Worm (Caenorhabditis elegans): ENCODE measurements around the gene T10C6.6.

The T10C6.6 gene

ce11 chrV:16043686-16044085 lies 19.6 kb downstream of the T10C6.6 start:
- peak; percentile 23 for TF ChIP-seq sma-9 (GFP tag; optimal IDR thresholded peaks at IDR 0.05)
- no peak for TF ChIP-seq sma-9 (tag; optimal IDR thresholded peaks at IDR 0.05)
- no peak for TF ChIP-seq unc-62 (GFP tag; optimal IDR thresholded peaks at IDR 0.05)
- peak; percentile 31 for TF ChIP-seq fos-1 (tag; optimal IDR thresholded peaks at IDR 0.05)
- TF ChIP-seq crh-2 (tag; optimal IDR thresholded peaks at IDR 0.05) = peak; percentile 23

- TF ChIP-seq crh-2 (tag; optimal IDR thresholded peaks at IDR 0.05) = peak; percentile 76
- TF ChIP-seq sma-9 (GFP tag; optimal IDR thresholded peaks at IDR 0.05) = peak; percentile 86
- no peak for TF ChIP-seq sma-9 (tag; optimal IDR thresholded peaks at IDR 0.05)
- peak; percentile 43 for TF ChIP-seq nhr-129 (tag; optimal IDR thresholded peaks at IDR 0.05)
- no peak for TF ChIP-seq nhr-6 (tag; optimal IDR thresholded peaks at IDR 0.05)
- peak; percentile 42 for TF ChIP-seq sma-3 (GFP tag; optimal IDR thresholded peaks at IDR 0.05)
- TF ChIP-seq gmeb-1 (tag; optimal IDR thresholded peaks at IDR 0.05) = peak; percentile 55
- TF ChIP-seq fos-1 (tag; optimal IDR thresholded peaks at IDR 0.05) = no peak
These were observed 21.7 kb downstream of the T10C6.6 start, which contains the start of gene T10C6.15 for ce11 chrV:16045837-16046236. TSS of gene T10C6.15 (minus strand) at chrV:16045940.

- no peak for TF ChIP-seq ceh-82 (tag; optimal IDR thresholded peaks at IDR 0.05)
- TF ChIP-seq ama-1 (optimal IDR thresholded peaks at IDR 0.05) = no peak
- TF ChIP-seq nhr-6 (tag; optimal IDR thresholded peaks at IDR 0.05) = no peak
- TF ChIP-seq skn-1 (tag; optimal IDR thresholded peaks at IDR 0.05) = no peak
- TF ChIP-seq nhr-23 (tag; optimal IDR thresholded peaks at IDR 0.05) = no peak
- no peak for TF ChIP-seq sem-4 (tag; optimal IDR thresholded peaks at IDR 0.05)
- no peak for TF ChIP-seq zag-1 (tag; optimal IDR thresholded peaks at IDR 0.05)
- TF ChIP-seq mbf-1 (tag; optimal IDR thresholded peaks at IDR 0.05) = no peak
These were observed 22.4 kb downstream of the T10C6.6 start, which contains the start of gene ZK285.2 for ce11 chrV:16046573-16046972. TSS of gene ZK285.2 (plus strand) at chrV:16046873.

DNA sequence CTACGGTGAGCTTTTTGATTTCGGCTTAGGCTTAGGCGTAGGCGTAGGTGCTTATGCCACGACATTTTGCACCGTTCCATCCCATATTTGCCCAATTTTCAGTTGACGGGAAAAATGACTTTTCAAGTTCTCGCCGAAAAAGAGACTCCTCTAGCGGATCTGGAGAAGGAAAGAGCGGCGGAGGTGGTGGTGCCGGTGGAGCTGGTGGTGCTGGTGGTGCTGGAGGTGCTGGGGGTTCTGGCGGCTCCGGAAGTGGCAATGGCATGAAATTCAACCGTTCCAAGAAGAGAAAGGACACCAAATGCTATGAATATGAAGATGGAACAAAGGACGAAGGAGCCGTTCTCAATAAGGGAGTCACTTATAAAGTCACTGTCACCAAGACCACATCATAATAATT lies 22.9 kb downstream of the T10C6.6 start:
- TF ChIP-seq ceh-82 (tag; optimal IDR thresholded peaks at IDR 0.05) (no peak), aly-2 (tag; optimal IDR thresholded peaks at IDR 0.05) (no peak), ceh-16 (tag; optimal IDR thresholded peaks at IDR 0.05) (no peak), lin-39 (tag; optimal IDR thresholded peaks at IDR 0.05) (no peak), sma-3 (GFP tag; optimal IDR thresholded peaks at IDR 0.05) (no peak), sem-4 (tag; optimal IDR thresholded peaks at IDR 0.05) (no peak), crh-2 (tag; optimal IDR thresholded peaks at IDR 0.05) (no peak)

DNA sequence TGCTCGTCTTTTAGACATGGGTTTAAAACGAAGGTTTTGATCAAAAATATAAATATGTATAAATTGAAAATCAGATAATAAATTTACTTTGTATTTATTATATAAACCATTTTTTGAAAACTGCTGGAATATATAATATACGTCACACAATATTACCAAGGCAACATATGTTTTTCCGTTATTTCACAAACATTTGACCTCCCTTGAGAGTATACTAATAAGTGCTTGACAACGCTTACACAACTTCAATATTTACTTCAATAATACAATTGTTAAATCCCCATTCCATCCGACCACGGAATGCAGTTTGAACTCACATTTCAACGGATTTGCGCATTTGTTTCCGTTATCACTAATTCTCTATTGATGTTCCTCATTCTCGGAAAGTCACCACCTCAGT lies 23.4 kb downstream of the T10C6.6 start, which contains the start of gene str-198:
TSS of gene str-198 (plus strand) at position 301 of the 400 bp plus-strand sequence.
- TF ChIP-seq ztf-4 (tag; optimal IDR thresholded peaks at IDR 0.05) (no peak), alr-1 (tag; optimal IDR thresholded peaks at IDR 0.05) (no peak), ceh-82 (tag; optimal IDR thresholded peaks at IDR 0.05) (no peak), zag-1 (tag; optimal IDR thresholded peaks at IDR 0.05) (no peak), nhr-77 (tag; optimal IDR thresholded peaks at IDR 0.05) (no peak), ztf-1 (GFP tag; conservative IDR thresholded peaks at IDR 0.05) (no peak), dmd-4 (tag; optimal IDR thresholded peaks at IDR 0.05) (no peak), ama-1 (optimal IDR thresholded peaks at IDR 0.05) (no peak), nhr-11 (tag; optimal IDR thresholded peaks at IDR 0.05) (no peak), gmeb-1 (tag; optimal IDR thresholded peaks at IDR 0.05) (no peak), sem-4 (tag; optimal IDR thresholded peaks at IDR 0.05) (no peak), skn-1 (tag; optimal IDR thresholded peaks at IDR 0.05) (no peak), sma-3 (GFP tag; optimal IDR thresholded peaks at IDR 0.05) (no peak), elt-3 (tag; optimal IDR thresholded peaks at IDR 0.05) (no peak), nhr-129 (tag; optimal IDR thresholded peaks at IDR 0.05) (no peak)

- TF ChIP-seq ztf-1 (GFP tag; conservative IDR thresholded peaks at IDR 0.05) = no peak
- TF ChIP-seq ZK546.5 (tag; optimal IDR thresholded peaks at IDR 0.05) = no peak
- no peak for TF ChIP-seq zag-1 (tag; optimal IDR thresholded peaks at IDR 0.05)
- TF ChIP-seq nhr-77 (tag; optimal IDR thresholded peaks at IDR 0.05) = no peak
- no peak for TF ChIP-seq nhr-21 (tag; optimal IDR thresholded peaks at IDR 0.05)
- no peak for TF ChIP-seq fos-1 (tag; optimal IDR thresholded peaks at IDR 0.05)
These were observed 25.1 kb downstream of the T10C6.6 start, which contains the start of gene best-12 for ce11 chrV:16049177-16049576. TSS of gene best-12 (plus strand) at chrV:16049477.

DNA sequence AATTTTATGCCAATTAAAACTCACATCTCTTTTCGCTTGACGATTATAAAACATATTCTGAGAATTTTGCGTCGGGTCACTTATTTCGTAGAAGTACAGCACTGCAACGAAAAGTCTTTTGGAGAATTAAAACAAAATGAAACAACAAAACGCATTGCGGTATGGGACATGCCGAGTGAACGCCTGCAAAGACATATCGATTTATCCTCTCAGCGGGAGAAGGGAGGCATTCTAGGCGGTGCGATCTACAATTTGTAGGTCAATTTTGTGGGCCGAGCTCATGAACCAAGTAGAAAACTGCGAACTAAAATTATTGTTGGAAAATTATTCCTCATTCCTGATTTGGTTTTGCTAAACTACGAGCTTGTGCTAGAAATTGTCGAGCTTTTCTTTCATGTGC lies 29.2 kb downstream of the T10C6.6 start, which contains the start of gene F14H3.3:
TSS of gene F14H3.3 (minus strand) at position 101 of the 400 bp plus-strand sequence.
- TF ChIP-seq nhr-237 (tag; optimal IDR thresholded peaks at IDR 0.05) (no peak), Y55F3AM.14 (GFP tag; optimal IDR thresholded peaks at IDR 0.05) (no peak), nhr-77 (tag; optimal IDR thresholded peaks at IDR 0.05) (no peak), mab-5 (tag; optimal IDR thresholded peaks at IDR 0.05) (no peak), fos-1 (tag; optimal IDR thresholded peaks at IDR 0.05) (no peak), sem-4 (tag; optimal IDR thresholded peaks at IDR 0.05) (no peak), R02D3.7 (tag; optimal IDR thresholded peaks at IDR 0.05) (no peak)
